Fruit fly (Drosophila melanogaster): Measurements from ENCODE around the gene CG3078.

The CG3078 gene

dm6 chrX:2219899-2220298 is 39.8 kb downstream of the CG3078 start:
- no peak for TF ChIP-seq Dll (optimal IDR thresholded peaks at IDR 0.05)
- TF ChIP-seq pan (optimal IDR thresholded peaks at IDR 0.05) = no peak
- TF ChIP-seq usp (GFP tag; optimal IDR thresholded peaks at IDR 0.05) = no peak
- TF ChIP-seq EcR (GFP tag; optimal IDR thresholded peaks at IDR 0.05) = no peak
- TF ChIP-seq CG8478 (optimal IDR thresholded peaks at IDR 0.05) = no peak
- no peak for TF ChIP-seq psq (optimal IDR thresholded peaks at IDR 0.05)

dm6 chrX:2219246-2219645 is 40.4 kb downstream of the CG3078 start:
- TF ChIP-seq pan (optimal IDR thresholded peaks at IDR 0.05) = no peak
- TF ChIP-seq psq (optimal IDR thresholded peaks at IDR 0.05) = no peak
- no peak for TF ChIP-seq Dll (optimal IDR thresholded peaks at IDR 0.05)
- no peak for TF ChIP-seq CG8478 (optimal IDR thresholded peaks at IDR 0.05)
- TF ChIP-seq EcR (GFP tag; optimal IDR thresholded peaks at IDR 0.05) = no peak
- TF ChIP-seq usp (GFP tag; optimal IDR thresholded peaks at IDR 0.05) = no peak

dm6 chrX:2218455-2218854 is 41.2 kb downstream of the CG3078 start:
- TF ChIP-seq CG8478 (optimal IDR thresholded peaks at IDR 0.05) (no peak), usp (GFP tag; optimal IDR thresholded peaks at IDR 0.05) (no peak), psq (optimal IDR thresholded peaks at IDR 0.05) (no peak), pan (optimal IDR thresholded peaks at IDR 0.05) (no peak), EcR (GFP tag; optimal IDR thresholded peaks at IDR 0.05) (no peak), Dll (optimal IDR thresholded peaks at IDR 0.05) (no peak)

- no peak for TF ChIP-seq usp (GFP tag; optimal IDR thresholded peaks at IDR 0.05)
These were observed 45.8 kb downstream of the CG3078 start, which contains the start of gene SmydA-8 for dm6 chrX:2213759-2214406. SmydA-8 (minus strand) TSS chrX:2213809.

- TF ChIP-seq psq (optimal IDR thresholded peaks at IDR 0.05) (no peak), pan (optimal IDR thresholded peaks at IDR 0.05) (no peak), EcR (GFP tag; optimal IDR thresholded peaks at IDR 0.05) (no peak), usp (GFP tag; optimal IDR thresholded peaks at IDR 0.05) (no peak), Dll (optimal IDR thresholded peaks at IDR 0.05) (no peak), CG8478 (optimal IDR thresholded peaks at IDR 0.05) (no peak)
These were observed 47.3 kb downstream of the CG3078 start for dm6 chrX:2212327-2212820.

- TF ChIP-seq Dll (optimal IDR thresholded peaks at IDR 0.05) (no peak), psq (optimal IDR thresholded peaks at IDR 0.05) (no peak), CG8478 (optimal IDR thresholded peaks at IDR 0.05) (no peak), pan (optimal IDR thresholded peaks at IDR 0.05) (no peak), EcR (GFP tag; optimal IDR thresholded peaks at IDR 0.05) (no peak), usp (GFP tag; optimal IDR thresholded peaks at IDR 0.05) (no peak)
These were observed 50.9 kb downstream of the CG3078 start for dm6 chrX:2208641-2209241.

All from whole organism.